Fruit fly (Drosophila melanogaster): ENCODE measurements around the gene TfIIFalpha.

Gene TfIIFalpha

dm6 chr3R:6427619-6428378, 47.5 kb downstream of the TfIIFalpha start (continued):
- TF ChIP-seq CG34376 (GFP tag; optimal IDR thresholded peaks at IDR 0.05) (no peak), CG15479 (GFP tag; optimal IDR thresholded peaks at IDR 0.05) (no peak), CG18599 (GFP tag; optimal IDR thresholded peaks at IDR 0.05) (peak; percentile 81), prd (optimal IDR thresholded peaks at IDR 0.05) (no peak), prd (GFP tag; IDR thresholded peaks at IDR 0.05) (peak; percentile 82), CG7839 (tag; optimal IDR thresholded peaks at IDR 0.05) (peak; percentile 72), CG11093 (GFP tag; IDR thresholded peaks at IDR 0.05) (0 out of 3 replicates have a peak, but pooled peaks have one; percentile 48), crol (GFP tag; IDR thresholded peaks at IDR 0.05) (peak; percentile 56), bab2 (GFP tag; optimal IDR thresholded peaks at IDR 0.05) (peak; percentile 57), CG4617 (GFP tag; optimal IDR thresholded peaks at IDR 0.05; ENCODE audit: borderline replicate concordance) (no peak), CG4360 (GFP tag; IDR thresholded peaks at IDR 0.05) (no peak), CG8478 (optimal IDR thresholded peaks at IDR 0.05) (no peak), D (optimal IDR thresholded peaks at IDR 0.05) (no peak), D (GFP tag; optimal IDR thresholded peaks at IDR 0.05) (peak; percentile 73), Atf3 (GFP tag; optimal IDR thresholded peaks at IDR 0.05) (no peak), MESR4 (GFP tag; optimal IDR thresholded peaks at IDR 0.05) (no peak), CG11723 (GFP tag; optimal IDR thresholded peaks at IDR 0.05) (peak; percentile 27), Bgb (GFP tag; IDR thresholded peaks at IDR 0.05; ENCODE audit: partially characterized antibody) (no peak), gfzf (GFP tag; optimal IDR thresholded peaks at IDR 0.05) (no peak), knrl (GFP tag; IDR thresholded peaks at IDR 0.05; ENCODE audit: partially characterized antibody) (no peak), lilli (GFP tag; optimal IDR thresholded peaks at IDR 0.05) (peak; percentile 59), CG12236 (GFP tag; optimal IDR thresholded peaks at IDR 0.05) (no peak), CG4854 (GFP tag; optimal IDR thresholded peaks at IDR 0.05) (peak; percentile 50), dm (GFP tag; optimal IDR thresholded peaks at IDR 0.05) (peak; percentile 23), cato (GFP tag; optimal IDR thresholded peaks at IDR 0.05; ENCODE audit: borderline replicate concordance) (no peak), gsb-n (tag; optimal IDR thresholded peaks at IDR 0.05) (peak; percentile 81), Ptx1 (GFP tag; IDR thresholded peaks at IDR 0.05) (peak; percentile 85), pum (GFP tag; optimal IDR thresholded peaks at IDR 0.05) (peak; percentile 18), Ravus (GFP tag; IDR thresholded peaks at IDR 0.05) (no peak), CTCF (GFP tag; optimal IDR thresholded peaks at IDR 0.05) (no peak), CG13123 (GFP tag; optimal IDR thresholded peaks at IDR 0.05) (no peak), CG5180 (GFP tag; optimal IDR thresholded peaks at IDR 0.05) (peak; percentile 4), YL-1 (GFP tag; optimal IDR thresholded peaks at IDR 0.05) (no peak), CG10959 (GFP tag; IDR thresholded peaks at IDR 0.05) (0 out of 2 replicates have a peak, but pooled peaks have one; percentile 28), z (GFP tag; IDR thresholded peaks at IDR 0.05) (no peak), CG17568 (GFP tag; optimal IDR thresholded peaks at IDR 0.05) (no peak), CG31365 (tag; optimal IDR thresholded peaks at IDR 0.05) (no peak), ATbp (GFP tag; optimal IDR thresholded peaks at IDR 0.05) (peak; percentile 70), CG6765 (GFP tag; optimal IDR thresholded peaks at IDR 0.05) (no peak), Dref (GFP tag; IDR thresholded peaks at IDR 0.05) (no peak), CG31388 (GFP tag; optimal IDR thresholded peaks at IDR 0.05) (no peak), CG17186 (GFP tag; optimal IDR thresholded peaks at IDR 0.05) (no peak), CG2202 (tag; optimal IDR thresholded peaks at IDR 0.05) (peak; percentile 45), CG7556 (GFP tag; optimal IDR thresholded peaks at IDR 0.05) (peak; percentile 84), chm (GFP tag; IDR thresholded peaks at IDR 0.05) (no peak), shn (GFP tag; optimal IDR thresholded peaks at IDR 0.05) (peak; percentile 21), D19B (GFP tag; optimal IDR thresholded peaks at IDR 0.05) (no peak), CG3995 (GFP tag; optimal IDR thresholded peaks at IDR 0.05) (no peak), Drgx (GFP tag; IDR thresholded peaks at IDR 0.05) (no peak), slou (GFP tag; optimal IDR thresholded peaks at IDR 0.05) (no peak), HLH3B (GFP tag; IDR thresholded peaks at IDR 0.05) (peak; percentile 60)

All from whole organism, embryonic.